Worm (Caenorhabditis elegans) whole organism, L1 larva: Measurements from ENCODE around the gene drr-1.

Source experiments
- F16B12.6 ChIP-seq: fragments of 150-350 bp; optimal IDR thresholded peaks from 2 replicates; lab custom pipeline; 2014; ENCODE audit warnings: missing biosample characterization, missing genetic modification characterization
- aha-1 ChIP-seq: fragments of 150-350 bp; optimal IDR thresholded peaks from 2 replicates; lab custom pipeline; 2014; ENCODE audit warnings: missing biosample characterization, missing genetic modification characterization
- fkh-10 ChIP-seq: sonication (generic microtip); optimal IDR thresholded peaks from 2 replicates; lab custom pipeline; 2017; ENCODE audit warnings: missing biosample characterization, missing genetic modification reagents, missing genetic modification characterization
- fos-1 ChIP-seq: fragments of 150-350 bp; optimal IDR thresholded peaks from 2 replicates; lab custom pipeline; 2014; ENCODE audit warnings: missing biosample characterization, missing genetic modification characterization
- isw-1 ChIP-seq: fragments of 200-800 bp; sonication (Bioruptor generic); IDR thresholded peaks from 2 replicates; pipeline ENCODE4 v1.3.6; 2022; ENCODE audit warnings: missing genetic modification characterization, missing compliant biosample characterization
- nhr-20 ChIP-seq: sonication (generic microtip); optimal IDR thresholded peaks from 2 replicates; lab custom pipeline; 2016; ENCODE audit warnings: mild to moderate bottlenecking, missing genetic modification characterization, missing compliant biosample characterization
- nhr-76 ChIP-seq: sonication (generic microtip); optimal IDR thresholded peaks from 2 replicates; lab custom pipeline; 2017; ENCODE audit warnings: missing biosample characterization, missing genetic modification characterization
- unc-62 ChIP-seq: fragments of 150-350 bp; optimal IDR thresholded peaks from 2 replicates; lab custom pipeline; 2014; ENCODE audit warnings: missing biosample characterization, missing genetic modification reagents, missing genetic modification characterization
- ztf-11 ChIP-seq, 2 experiments: sonication (generic microtip); optimal IDR thresholded peaks; 2 replicates each; lab custom pipeline; 2016 to 2017; ENCODE audit warnings: missing genetic modification characterization in 2 of 2, missing biosample characterization in 1 of 2, missing compliant biosample characterization in 1 of 2
- ztf-4 ChIP-seq: fragments of 150-350 bp; optimal IDR thresholded peaks from 2 replicates; lab custom pipeline; 2014; ENCODE audit warnings: missing biosample characterization, missing genetic modification characterization

DNA sequence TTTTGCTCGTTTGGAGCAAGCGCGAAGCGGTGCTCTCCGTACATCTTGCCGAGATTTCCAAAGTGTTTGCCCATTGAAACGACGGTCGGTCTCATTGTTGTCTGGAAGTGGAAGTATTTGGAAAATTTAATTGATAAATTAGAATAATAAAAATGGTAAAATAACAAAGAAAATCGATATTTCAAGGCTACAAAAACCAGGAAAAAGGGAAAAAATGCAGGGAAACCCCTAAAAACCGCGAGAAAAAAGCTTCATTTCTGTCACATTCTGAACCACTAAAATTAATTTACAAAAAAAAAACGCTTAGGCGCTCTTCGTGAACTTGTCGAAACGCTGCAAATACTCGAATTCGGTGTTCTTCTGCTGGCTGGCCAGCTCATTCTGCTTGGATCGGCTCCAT lies 2.8 kb downstream of the drr-1 start, which contains the start of gene F45H10.2:
- no peak for TF ChIP-seq ztf-4 (tag; lab: Kevin White, UChicago)
- TF ChIP-seq aha-1 (tag; lab: Kevin White, UChicago): no peak
- no peak for TF ChIP-seq nhr-76 (tag; lab: Kevin White, UChicago)
- TF ChIP-seq fkh-10 (GFP tag; lab: Kevin White, UChicago): no peak
- TF ChIP-seq unc-62: no peak
- no peak for TF ChIP-seq ztf-11 (tag; optimal IDR thresholded peaks at IDR 0.05; lab: Kevin White, UChicago)
- no peak for TF ChIP-seq fos-1
- no peak for TF ChIP-seq isw-1 (GFP tag; lab: Robert Waterston, UW)
- TF ChIP-seq F16B12.6 (tag; lab: Kevin White, UChicago): no peak
- TF ChIP-seq nhr-20 (tag; lab: Kevin White, UChicago): no peak
